Fruit fly (Drosophila melanogaster): ENCODE measurements around the gene Doc1.

DNA sequence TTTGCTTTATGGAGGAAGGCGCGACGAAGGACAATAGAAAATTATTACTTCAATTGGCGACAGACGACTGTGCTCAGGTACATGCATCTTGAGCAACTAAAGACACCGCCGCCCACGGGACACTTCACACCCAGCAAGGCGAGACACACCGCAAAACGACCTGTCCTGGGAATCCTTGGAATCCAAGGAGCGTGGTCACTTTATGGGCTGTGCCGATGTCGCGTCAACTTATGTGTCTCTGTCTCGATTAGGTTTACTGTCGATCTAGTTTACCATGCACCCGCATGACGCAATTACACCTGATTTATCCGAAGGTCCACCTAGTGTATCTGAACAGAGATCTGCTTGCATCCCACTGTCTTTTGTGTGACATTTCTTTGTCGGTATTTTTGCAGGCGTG, 2.0 kb upstream of the Doc1 start:
- no peak for TF ChIP-seq Sp1 (GFP tag; optimal IDR thresholded peaks at IDR 0.05)
- TF ChIP-seq sv (GFP tag; optimal IDR thresholded peaks at IDR 0.05): no peak
- TF ChIP-seq brk (GFP tag; optimal IDR thresholded peaks at IDR 0.05): no peak
- TF ChIP-seq br (GFP tag; optimal IDR thresholded peaks at IDR 0.05): no peak

Measured in whole organism, wandering third instar larva.